Worm (Caenorhabditis elegans): ENCODE measurements around the gene Y47D3B.3.

DNA sequence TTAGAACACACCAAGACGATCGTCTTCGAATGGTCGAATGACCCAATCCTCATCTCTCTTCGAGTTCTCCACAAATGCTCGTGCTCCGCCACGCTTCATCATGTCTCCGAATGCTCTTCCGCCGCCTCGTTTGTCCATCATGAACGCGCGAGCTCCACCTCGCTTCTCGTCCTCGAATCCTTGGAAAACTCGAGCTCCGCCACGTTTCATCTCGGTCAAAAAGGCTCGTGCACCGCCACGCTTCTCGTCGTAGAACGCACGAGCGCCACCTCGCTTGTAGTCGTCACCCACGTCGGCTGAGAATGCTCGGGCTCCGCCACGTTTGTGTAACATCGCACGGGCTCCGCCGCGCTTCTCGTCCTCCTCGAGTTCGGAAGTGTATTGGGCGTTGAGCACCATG is 8.2 kb upstream of the Y47D3B.3 start:
- TF ChIP-seq him-1 (tag; optimal IDR thresholded peaks at IDR 0.05) (no peak), W03F9.2 (tag; optimal IDR thresholded peaks at IDR 0.05) (no peak)

Measured in whole organism, L4/young adult.